Worm (Caenorhabditis elegans): ENCODE results near the gene clec-73.

DNA sequence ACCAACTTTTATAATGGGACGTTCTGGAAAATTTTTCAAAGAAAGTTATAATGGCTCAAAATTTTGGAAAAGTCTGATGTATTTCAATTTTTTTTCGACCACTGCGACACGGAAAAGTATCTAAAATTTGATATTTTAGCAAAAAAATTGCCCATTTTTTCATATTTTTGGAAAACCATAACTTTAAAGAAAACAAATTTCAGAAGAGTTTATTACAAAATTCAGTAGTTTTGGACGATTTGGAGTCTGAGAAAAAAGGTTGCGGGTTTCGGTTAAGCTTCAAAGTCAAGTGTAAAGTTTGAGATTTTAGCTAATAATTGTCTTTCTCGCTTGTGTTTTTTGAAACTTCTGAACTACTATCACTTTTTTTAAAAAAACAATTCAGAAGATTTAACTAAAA, 32.1 kb upstream of the clec-73 start:
- TF ChIP-seq med-1 (GFP tag; optimal IDR thresholded peaks at IDR 0.05; ENCODE audit: insufficient read depth) (no peak), cog-1 (tag; optimal IDR thresholded peaks at IDR 0.05) (no peak), flt-1 (GFP tag; IDR thresholded peaks at IDR 0.05) (no peak), ztf-23 (GFP tag; IDR thresholded peaks at IDR 0.05) (no peak), tab-1 (GFP tag; IDR thresholded peaks at IDR 0.05) (no peak), ref-1 (GFP tag; conservative IDR thresholded peaks at IDR 0.05) (no peak), T22C8.4 (GFP tag; IDR thresholded peaks at IDR 0.05) (no peak), ztf-29 (GFP tag; IDR thresholded peaks at IDR 0.05) (no peak), klf-2 (GFP tag; conservative IDR thresholded peaks at IDR 0.05) (no peak)
